Fruit fly (Drosophila melanogaster) whole organism, embryonic: Measurements from ENCODE around the gene CG17906.
A peak's percentile ranks its signal among the peaks of the same experiment; 100 is the strongest.

Source experiments
- Asciz ChIP-seq: fragments of 200-800 bp; sonication (Bioruptor generic); optimal IDR thresholded peaks from 2 replicates; lab custom pipeline; 2017; ENCODE audit warnings: missing biosample characterization, mild to moderate bottlenecking, missing genetic modification characterization, missing genetic modification reagents
- CG10209 ChIP-seq: fragments of 200-800 bp; sonication (Bioruptor generic); optimal IDR thresholded peaks from 3 replicates; lab custom pipeline; 2017; ENCODE audit warnings: missing biosample characterization, mild to moderate bottlenecking, missing genetic modification characterization, missing genetic modification reagents
- CG1024 ChIP-seq: fragments of 200-800 bp; sonication (Bioruptor generic); IDR thresholded peaks from 2 replicates; pipeline ENCODE4 v1.3.6; 2022; ENCODE audit warnings: missing biosample characterization, missing genetic modification characterization
- CG11456 ChIP-seq: fragments of 200-800 bp; sonication (Bioruptor generic); IDR thresholded peaks from 3 replicates; pipeline ENCODE4 v1.3.6; 2022; ENCODE audit warnings: missing biosample characterization, missing genetic modification characterization
- CG11723 ChIP-seq: fragments of 200-800 bp; sonication (Bioruptor generic); optimal IDR thresholded peaks from 2 replicates; lab custom pipeline; 2017; ENCODE audit warnings: missing biosample characterization, mild to moderate bottlenecking, missing genetic modification characterization
- CG12219 ChIP-seq: fragments of 200-800 bp; sonication (Bioruptor generic); optimal IDR thresholded peaks from 3 replicates; lab custom pipeline; 2018; ENCODE audit warnings: missing biosample characterization, mild to moderate bottlenecking, missing genetic modification characterization
- CG12299 ChIP-seq: fragments of 200-800 bp; sonication (Bioruptor generic); optimal IDR thresholded peaks from 2 replicates; lab custom pipeline; 2018; ENCODE audit warnings: missing biosample characterization, mild to moderate bottlenecking, missing genetic modification characterization
- CG12659 ChIP-seq: fragments of 200-800 bp; sonication (Bioruptor generic); optimal IDR thresholded peaks from 3 replicates; lab custom pipeline; 2017; ENCODE audit warnings: mild to moderate bottlenecking, missing biosample characterization, missing genetic modification reagents, missing genetic modification characterization
- CG14860 ChIP-seq: fragments of 200-800 bp; sonication (Bioruptor generic); IDR thresholded peaks from 3 replicates; pipeline ENCODE4 v1.3.6; 2022; ENCODE audit warnings: missing biosample characterization, missing genetic modification characterization; ENCODE audit not compliant: partially characterized antibody
- CG1603 ChIP-seq: fragments of 200-800 bp; sonication (Bioruptor generic); optimal IDR thresholded peaks from 2 replicates; lab custom pipeline; 2019; ENCODE audit warnings: missing biosample characterization, mild to moderate bottlenecking, missing genetic modification characterization, moderate library complexity
- CG16779 ChIP-seq: fragments of 200-800 bp; sonication (Bioruptor generic); IDR thresholded peaks from 2 replicates; pipeline ENCODE4 v1.3.6; 2022; ENCODE audit warnings: missing biosample characterization, missing genetic modification characterization
- CG17385 ChIP-seq: fragments of 200-800 bp; sonication (Bioruptor generic); optimal IDR thresholded peaks from 3 replicates; lab custom pipeline; 2018; ENCODE audit warnings: missing biosample characterization, mild to moderate bottlenecking, missing genetic modification characterization
- CG2129 ChIP-seq: fragments of 200-800 bp; sonication (Bioruptor generic); IDR thresholded peaks from 2 replicates; pipeline ENCODE4 v1.3.6; 2022; ENCODE audit warnings: missing biosample characterization, missing genetic modification characterization; ENCODE audit not compliant: partially characterized antibody
- CG3163 ChIP-seq: fragments of 200-800 bp; sonication (Bioruptor generic); optimal IDR thresholded peaks from 3 replicates; lab custom pipeline; 2016; ENCODE audit warnings: missing biosample characterization, missing genetic modification characterization
- CG3847 ChIP-seq: fragments of 200-800 bp; sonication (Bioruptor generic); IDR thresholded peaks from 2 replicates; pipeline ENCODE4 v1.3.6; 2022; ENCODE audit warnings: missing biosample characterization, missing genetic modification characterization
- CG4424 ChIP-seq: fragments of 200-800 bp; sonication (Bioruptor generic); optimal IDR thresholded peaks from 3 replicates; lab custom pipeline; 2016; ENCODE audit warnings: missing biosample characterization, missing genetic modification characterization
- CG4820 ChIP-seq: fragments of 200-800 bp; sonication (Bioruptor generic); optimal IDR thresholded peaks from 3 replicates; lab custom pipeline; 2016; ENCODE audit warnings: missing biosample characterization, missing genetic modification characterization
- CG6175 ChIP-seq: fragments of 200-800 bp; sonication (Bioruptor generic); IDR thresholded peaks from 3 replicates; pipeline ENCODE4 v1.3.6; 2022; ENCODE audit warnings: missing biosample characterization, missing genetic modification characterization
- CG6689 ChIP-seq: fragments of 200-800 bp; sonication (Bioruptor generic); IDR thresholded peaks from 2 replicates; pipeline ENCODE4 v1.3.6; 2022; ENCODE audit warnings: missing biosample characterization, missing genetic modification characterization
- CG6765 ChIP-seq: fragments of 200-800 bp; sonication (Bioruptor generic); optimal IDR thresholded peaks from 3 replicates; lab custom pipeline; 2017; ENCODE audit warnings: missing biosample characterization, mild to moderate bottlenecking, missing genetic modification characterization
- CG7987 ChIP-seq: fragments of 200-800 bp; sonication (Bioruptor generic); optimal IDR thresholded peaks from 2 replicates; lab custom pipeline; 2018; ENCODE audit warnings: missing biosample characterization, mild to moderate bottlenecking, missing genetic modification characterization, moderate library complexity
- CG8359 ChIP-seq: fragments of 200-800 bp; sonication (Bioruptor generic); optimal IDR thresholded peaks from 2 replicates; lab custom pipeline; 2017; ENCODE audit warnings: missing biosample characterization, mild to moderate bottlenecking, missing genetic modification characterization, borderline replicate concordance
- CG8478 ChIP-seq: fragments of >200 bp; optimal IDR thresholded peaks from 2 replicates; lab custom pipeline; 2018
- ERR ChIP-seq: fragments of 200-800 bp; sonication (Bioruptor generic); optimal IDR thresholded peaks from 2 replicates; lab custom pipeline; 2016; ENCODE audit warnings: missing biosample characterization, missing genetic modification characterization
- Fer3 ChIP-seq: fragments of 200-800 bp; sonication (Bioruptor generic); optimal IDR thresholded peaks from 2 replicates; lab custom pipeline; 2018; ENCODE audit warnings: missing biosample characterization, mild to moderate bottlenecking, missing genetic modification characterization, moderate library complexity
- HmgZ ChIP-seq: fragments of 200-800 bp; sonication (Bioruptor generic); optimal IDR thresholded peaks from 2 replicates; lab custom pipeline; 2018; ENCODE audit warnings: missing biosample characterization, mild to moderate bottlenecking, missing genetic modification characterization
- Lhr ChIP-seq: fragments of 200-800 bp; sonication (Bioruptor generic); optimal IDR thresholded peaks from 3 replicates; lab custom pipeline; 2017; ENCODE audit warnings: mild to moderate bottlenecking, missing biosample characterization, missing genetic modification reagents, missing genetic modification characterization
- NC2β ChIP-seq: fragments of 200-800 bp; sonication (Bioruptor generic); optimal IDR thresholded peaks from 2 replicates; lab custom pipeline; 2016; ENCODE audit warnings: missing biosample characterization, missing genetic modification characterization
- NK7.1 ChIP-seq: fragments of 200-800 bp; sonication (Bioruptor generic); optimal IDR thresholded peaks from 3 replicates; lab custom pipeline; 2016; ENCODE audit warnings: missing biosample characterization, missing genetic modification characterization
- TFAM ChIP-seq: fragments of 200-800 bp; sonication (Bioruptor generic); optimal IDR thresholded peaks from 2 replicates; lab custom pipeline; 2017; ENCODE audit warnings: missing biosample characterization, missing genetic modification characterization, inconsistent platforms
- Taf1 ChIP-seq: fragments of 200-800 bp; sonication (Bioruptor generic); IDR thresholded peaks from 2 replicates; pipeline ENCODE4 v1.3.6; 2022; ENCODE audit warnings: missing biosample characterization, missing genetic modification characterization
- Vsx1 ChIP-seq: fragments of 200-800 bp; sonication (Bioruptor generic); optimal IDR thresholded peaks from 2 replicates; lab custom pipeline; 2017; ENCODE audit warnings: missing biosample characterization, mild to moderate bottlenecking, missing genetic modification characterization, missing genetic modification reagents
- amos ChIP-seq: fragments of 200-800 bp; sonication (Bioruptor generic); IDR thresholded peaks from 2 replicates; pipeline ENCODE4 v1.3.6; 2022; ENCODE audit warnings: missing biosample characterization, missing genetic modification characterization; ENCODE audit not compliant: partially characterized antibody
- crc ChIP-seq: fragments of 200-800 bp; sonication (Bioruptor generic); optimal IDR thresholded peaks from 2 replicates; lab custom pipeline; 2016; ENCODE audit warnings: missing biosample characterization, missing genetic modification characterization
- crol ChIP-seq: fragments of 200-800 bp; sonication (Bioruptor generic); IDR thresholded peaks from 2 replicates; pipeline ENCODE4 v1.3.6; 2022; ENCODE audit warnings: missing biosample characterization, missing genetic modification characterization
- crp ChIP-seq, 2 experiments: fragments of 200-800 bp; sonication (Bioruptor generic); optimal IDR thresholded peaks; 2 replicates in 1 of 2; 3 replicates in 1 of 2; lab custom pipeline; 2017; ENCODE audit warnings: missing biosample characterization in 2 of 2, missing genetic modification characterization in 2 of 2, mild to moderate bottlenecking in 1 of 2, moderate library complexity in 1 of 2
- dati ChIP-seq: fragments of 200-800 bp; sonication (Bioruptor generic); IDR thresholded peaks from 2 replicates; pipeline ENCODE4 v1.3.6; 2022; ENCODE audit warnings: missing biosample characterization, missing genetic modification characterization
- fd102C ChIP-seq: fragments of 200-800 bp; sonication (Bioruptor generic); optimal IDR thresholded peaks from 2 replicates; lab custom pipeline; 2018; ENCODE audit warnings: missing biosample characterization, mild to moderate bottlenecking, missing genetic modification characterization, moderate library complexity
- h ChIP-seq: fragments of >200 bp; optimal IDR thresholded peaks from 2 replicates; lab custom pipeline; 2017
- hbn ChIP-seq: fragments of 200-800 bp; sonication (Bioruptor generic); IDR thresholded peaks from 2 replicates; pipeline ENCODE4 v1.3.6; 2022; ENCODE audit warnings: missing biosample characterization, missing genetic modification characterization; ENCODE audit not compliant: partially characterized antibody
- hkb ChIP-seq, 2 experiments: fragments of 200-800 bp in 1 of 2; fragments of >200 bp in 1 of 2; sonication (Bioruptor generic) in 1 of 2; IDR thresholded peaks in 1 of 2; optimal IDR thresholded peaks in 1 of 2; 2 replicates each; pipeline versions ENCODE4 v1.3.6 to Lab custom; 2017 to 2022; ENCODE audit warnings: missing biosample characterization in 1 of 2, missing genetic modification characterization in 1 of 2
- kni ChIP-seq: fragments of 200-800 bp; sonication (Bioruptor generic); optimal IDR thresholded peaks from 3 replicates; lab custom pipeline; 2017; ENCODE audit warnings: mild to moderate bottlenecking, missing biosample characterization, missing genetic modification reagents, missing genetic modification characterization
- knrl ChIP-seq: fragments of 200-800 bp; sonication (Bioruptor generic); IDR thresholded peaks from 3 replicates; pipeline ENCODE4 v1.3.6; 2022; ENCODE audit warnings: missing biosample characterization, missing genetic modification characterization; ENCODE audit not compliant: partially characterized antibody
- mld ChIP-seq: fragments of 200-800 bp; sonication (Bioruptor generic); IDR thresholded peaks from 3 replicates; pipeline ENCODE4 v1.3.6; 2022; ENCODE audit warnings: missing biosample characterization, missing genetic modification characterization; ENCODE audit not compliant: partially characterized antibody
- pho ChIP-seq: fragments of 200-800 bp; sonication (Bioruptor generic); optimal IDR thresholded peaks from 2 replicates; lab custom pipeline; 2016; ENCODE audit warnings: missing biosample characterization, missing genetic modification characterization
- run ChIP-seq: fragments of 200-800 bp; sonication (Bioruptor generic); optimal IDR thresholded peaks from 3 replicates; lab custom pipeline; 2018; ENCODE audit warnings: missing biosample characterization, mild to moderate bottlenecking, missing genetic modification characterization
- salm ChIP-seq: fragments of 200-800 bp; sonication (Bioruptor generic); optimal IDR thresholded peaks from 2 replicates; lab custom pipeline; 2018; ENCODE audit warnings: missing biosample characterization, mild to moderate bottlenecking, missing genetic modification characterization
- schlank ChIP-seq: fragments of 200-800 bp; sonication (Bioruptor generic); optimal IDR thresholded peaks from 2 replicates; lab custom pipeline; 2018; ENCODE audit warnings: missing biosample characterization, mild to moderate bottlenecking, missing genetic modification characterization
- sisA ChIP-seq: fragments of 200-800 bp; sonication (Bioruptor generic); IDR thresholded peaks from 2 replicates; pipeline ENCODE4 v1.3.6; 2022; ENCODE audit warnings: missing biosample characterization, missing genetic modification characterization
- wor ChIP-seq: fragments of 200-800 bp; sonication (Bioruptor generic); IDR thresholded peaks from 2 replicates; pipeline ENCODE4 v1.3.6; 2022; ENCODE audit warnings: missing biosample characterization, missing genetic modification characterization

Gene CG17906

DNA sequence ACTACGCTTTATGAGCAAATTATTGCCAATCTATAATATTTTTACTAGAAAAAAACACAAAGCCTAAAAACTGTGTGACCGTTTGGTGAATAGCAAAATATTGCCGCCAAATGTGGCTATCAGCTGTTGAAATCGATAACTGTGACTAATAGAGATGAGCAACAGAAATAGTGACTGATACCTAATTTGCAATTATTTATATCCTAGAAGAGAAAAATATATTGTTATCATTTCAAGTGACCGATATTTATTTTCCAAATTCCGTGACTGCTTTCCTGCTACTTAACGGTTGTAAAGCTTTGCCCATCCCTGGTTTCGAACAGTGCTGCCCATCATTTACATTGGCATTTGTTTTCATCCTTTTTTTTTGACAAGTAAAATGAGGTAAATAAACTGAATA lies 3.1 kb downstream of the CG17906 start, which contains the start of the genes alien and CG18661 (continued):
- TF ChIP-seq CG4424 (peak; percentile 75), CG11456 (GFP tag; lab: Robert Waterston, UW) (peak; percentile 94), CG6689 (GFP tag; lab: Robert Waterston, UW) (peak; percentile 76), CG12219 (GFP tag; lab: Kevin White, UChicago) (peak; percentile 53), CG16779 (GFP tag; lab: Robert Waterston, UW) (peak; percentile 64), Fer3 (tag; lab: Kevin White, UChicago) (peak; percentile 50), CG6765 (GFP tag; lab: Kevin White, UChicago) (no peak), crp (GFP tag; optimal IDR thresholded peaks at IDR 0.05; lab: Kevin White, UChicago) (peak; percentile 83 to 95), CG1603 (peak; percentile 89), CG6175 (GFP tag; lab: Robert Waterston, UW) (peak; percentile 80; the same call in 2 of the 3 replicates), salm (peak; percentile 21), run (tag; lab: Kevin White, UChicago) (peak; percentile 54), crc (GFP tag; lab: Kevin White, UChicago) (peak; percentile 89), ERR (peak; percentile 62), dati (GFP tag; lab: Robert Waterston, UW) (no peak), NK7.1 (peak; percentile 46), schlank (tag; lab: Kevin White, UChicago) (peak; percentile 66), crol (GFP tag; lab: Robert Waterston, UW) (peak; percentile 66), hbn (GFP tag; lab: Robert Waterston, UW) (no peak), CG8359 (GFP tag; lab: Kevin White, UChicago) (no peak), h (lab: Kevin White, UChicago) (no peak), amos (GFP tag; lab: Robert Waterston, UW) (peak; percentile 62), Asciz (no peak), TFAM (GFP tag; lab: Kevin White, UChicago) (no peak), fd102C (GFP tag; lab: Kevin White, UChicago) (peak; percentile 48), sisA (peak; percentile 99), CG11723 (peak; percentile 48), CG1024 (peak; percentile 95), knrl (GFP tag; lab: Robert Waterston, UW) (peak; percentile 78), CG14860 (peak; percentile 43; the same call in 1 of the 3 replicates), HmgZ (tag; lab: Kevin White, UChicago) (peak; percentile 78), NC2β (GFP tag; lab: Kevin White, UChicago) (peak; percentile 70), kni (GFP tag; lab: Kevin White, UChicago) (no peak), CG12659 (GFP tag; lab: Kevin White, UChicago) (peak; percentile 82), Vsx1 (GFP tag; lab: Kevin White, UChicago) (no peak), wor (GFP tag; lab: Robert Waterston, UW) (peak; percentile 62), Lhr (GFP tag; lab: Kevin White, UChicago) (peak; percentile 87), mld (no peak), CG17385 (peak; percentile 34), CG7987 (GFP tag; lab: Kevin White, UChicago) (peak; percentile 54), pho (GFP tag; lab: Kevin White, UChicago) (peak; percentile 83), CG12299 (tag; lab: Kevin White, UChicago) (peak; percentile 65), CG2129 (GFP tag; lab: Robert Waterston, UW) (peak; percentile 45; the same call in 1 of the 2 replicates), CG4820 (GFP tag; lab: Kevin White, UChicago) (peak; percentile 58), CG3163 (GFP tag; lab: Kevin White, UChicago) (peak; percentile 55), CG10209 (GFP tag; lab: Kevin White, UChicago) (peak; percentile 83), CG3847 (peak; percentile 98), Taf1 (GFP tag; lab: Robert Waterston, UW) (peak; percentile 96), hkb (optimal IDR thresholded peaks at IDR 0.05; lab: Kevin White, UChicago) (peak; percentile 53), hkb (GFP tag; IDR thresholded peaks at IDR 0.05; lab: Robert Waterston, UW) (peak; percentile 88), CG8478 (lab: Kevin White, UChicago) (no peak)
